Worm (Caenorhabditis elegans): ENCODE results near the gene hrpa-1.

DNA sequence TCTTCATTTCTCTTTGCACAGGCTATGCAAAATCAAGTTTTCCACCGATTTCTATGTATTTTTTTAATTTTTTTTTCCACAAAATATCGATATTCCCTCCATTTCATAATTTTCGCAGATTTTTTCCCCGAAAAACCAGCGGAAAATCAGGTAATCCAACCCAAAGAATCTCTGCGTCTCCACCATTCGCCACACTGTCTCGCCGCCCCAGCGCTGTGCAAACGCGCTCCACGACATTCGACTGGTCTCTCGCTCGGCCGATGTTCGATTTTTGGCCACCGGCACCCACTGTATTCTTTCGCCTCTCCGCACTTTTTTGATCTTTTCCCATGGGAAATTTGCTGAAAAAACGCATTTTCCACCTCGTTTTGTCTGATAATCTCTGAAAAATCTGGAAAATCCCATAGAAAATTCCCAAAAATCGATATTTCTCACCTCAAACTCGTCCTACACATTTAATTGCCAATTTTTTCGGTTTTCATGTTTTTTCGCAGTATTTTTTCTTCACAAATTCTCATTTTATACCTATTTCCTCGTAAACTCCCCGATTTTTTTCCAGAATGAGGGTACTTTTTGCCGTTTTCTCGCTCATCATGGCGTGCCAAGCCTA is 30.1 kb upstream of the hrpa-1 start, which contains the start of gene vha-19:
- TF ChIP-seq him-1 (tag; optimal IDR thresholded peaks at IDR 0.05), result no peak
- TF ChIP-seq dao-5 (tag; optimal IDR thresholded peaks at IDR 0.05), result no peak
